Worm (Caenorhabditis elegans): ENCODE data around the gene hlh-4.

ce11 chrIII:9747133-9747532 lies 8.3 kb upstream of the hlh-4 start, which contains the start of the genes iff-1 and cdk-1:
- no peak for TF ChIP-seq him-1 (tag; optimal IDR thresholded peaks at IDR 0.05)
- no peak for TF ChIP-seq dao-5 (tag; optimal IDR thresholded peaks at IDR 0.05)
